Fruit fly (Drosophila melanogaster) whole organism, pupa: ENCODE data around the gene Atg5.

Source experiments
- CG10348 ChIP-seq: fragments of 200-800 bp; sonication (Bioruptor generic); IDR thresholded peaks from 2 replicates; pipeline ENCODE4 v1.3.6; 2022; ENCODE audit warnings: missing biosample characterization, missing genetic modification characterization
- CG12605 ChIP-seq: fragments of 200-800 bp; sonication (Bioruptor generic); IDR thresholded peaks from 2 replicates; pipeline ENCODE4 v1.3.6; 2022; ENCODE audit warnings: missing biosample characterization, missing genetic modification characterization
- CG13204 ChIP-seq: fragments of 200-800 bp; sonication (Bioruptor generic); optimal IDR thresholded peaks from 2 replicates; lab custom pipeline; 2018; ENCODE audit warnings: missing biosample characterization, mild to moderate bottlenecking, missing genetic modification characterization, moderate library complexity
- CG14655 ChIP-seq: fragments of 200-800 bp; sonication (Bioruptor generic); optimal IDR thresholded peaks from 3 replicates; lab custom pipeline; 2017; ENCODE audit warnings: mild to moderate bottlenecking, missing biosample characterization, missing genetic modification reagents, missing genetic modification characterization
- CG15710 ChIP-seq: fragments of 200-800 bp; sonication (Bioruptor generic); optimal IDR thresholded peaks from 2 replicates; lab custom pipeline; 2018; ENCODE audit warnings: missing biosample characterization, mild to moderate bottlenecking, missing genetic modification characterization, moderate library complexity
- CG17806 ChIP-seq: fragments of 200-800 bp; sonication (Bioruptor generic); optimal IDR thresholded peaks from 2 replicates; lab custom pipeline; 2018; ENCODE audit warnings: missing biosample characterization, mild to moderate bottlenecking, missing genetic modification characterization, moderate library complexity
- CG32121 ChIP-seq: fragments of 200-800 bp; sonication (Bioruptor generic); IDR thresholded peaks from 2 replicates; pipeline ENCODE4 v1.3.6; 2022; ENCODE audit warnings: missing biosample characterization, missing genetic modification characterization
- CG34367 ChIP-seq: fragments of 200-800 bp; sonication (Bioruptor generic); optimal IDR thresholded peaks from 2 replicates; lab custom pipeline; 2018; ENCODE audit warnings: missing biosample characterization, mild to moderate bottlenecking, missing genetic modification characterization
- CG4496 ChIP-seq: fragments of 200-800 bp; sonication (Bioruptor generic); IDR thresholded peaks from 3 replicates; pipeline ENCODE4 v1.3.6; 2022; ENCODE audit warnings: missing biosample characterization, missing genetic modification characterization
- CG8159 ChIP-seq: fragments of 200-800 bp; sonication (Bioruptor generic); optimal IDR thresholded peaks from 3 replicates; lab custom pipeline; 2018; ENCODE audit warnings: missing biosample characterization, mild to moderate bottlenecking, missing genetic modification characterization, moderate library complexity
- CG8301 ChIP-seq: fragments of 200-800 bp; sonication (Bioruptor generic); optimal IDR thresholded peaks from 2 replicates; lab custom pipeline; 2018; ENCODE audit warnings: missing biosample characterization, mild to moderate bottlenecking, missing genetic modification characterization
- CG9948 ChIP-seq: fragments of 200-800 bp; sonication (Bioruptor generic); optimal IDR thresholded peaks from 2 replicates; lab custom pipeline; 2018; ENCODE audit warnings: missing biosample characterization, mild to moderate bottlenecking, missing genetic modification characterization, moderate library complexity
- D1 ChIP-seq: fragments of 200-800 bp; sonication (Bioruptor generic); optimal IDR thresholded peaks from 2 replicates; lab custom pipeline; 2018; ENCODE audit warnings: missing biosample characterization, mild to moderate bottlenecking, missing genetic modification characterization, moderate library complexity
- EcR ChIP-seq: fragments of 200-800 bp; sonication (Bioruptor generic); optimal IDR thresholded peaks from 3 replicates; lab custom pipeline; 2019; ENCODE audit warnings: missing biosample characterization, missing genetic modification characterization, mild to moderate bottlenecking, moderate library complexity, missing genetic modification reagents
- Ets98B ChIP-seq: fragments of 200-800 bp; sonication (Bioruptor generic); IDR thresholded peaks from 2 replicates; pipeline ENCODE4 v1.3.6; 2022; ENCODE audit warnings: missing biosample characterization, missing genetic modification characterization
- Pif1A ChIP-seq: fragments of 200-800 bp; sonication (Bioruptor generic); optimal IDR thresholded peaks from 3 replicates; lab custom pipeline; 2016; ENCODE audit warnings: missing biosample characterization, missing genetic modification characterization
- Pif1B ChIP-seq: fragments of 200-800 bp; sonication (Bioruptor generic); optimal IDR thresholded peaks from 3 replicates; lab custom pipeline; 2016; ENCODE audit warnings: missing biosample characterization, missing genetic modification characterization
- Snoo ChIP-seq: fragments of 200-800 bp; sonication (Bioruptor generic); optimal IDR thresholded peaks from 3 replicates; lab custom pipeline; 2017; ENCODE audit warnings: missing biosample characterization, mild to moderate bottlenecking, missing genetic modification characterization, inconsistent platforms
- fd96Ca ChIP-seq: fragments of 200-800 bp; sonication (Bioruptor generic); IDR thresholded peaks from 3 replicates; pipeline ENCODE4 v1.3.6; 2022; ENCODE audit warnings: missing biosample characterization, missing genetic modification characterization
- gl ChIP-seq: fragments of 200-800 bp; sonication (Bioruptor generic); optimal IDR thresholded peaks from 2 replicates; lab custom pipeline; 2018; ENCODE audit warnings: missing biosample characterization, mild to moderate bottlenecking, missing genetic modification characterization
- rn ChIP-seq: fragments of 200-800 bp; sonication (Bioruptor generic); IDR thresholded peaks from 2 replicates; pipeline ENCODE4 v1.3.6; 2022; ENCODE audit warnings: missing biosample characterization, missing genetic modification characterization

The Atg5 gene

dm6 chrX:7306538-7307477 lies 16.8 kb downstream of the Atg5 start:
- TF ChIP-seq CG17806 (tag; lab: Kevin White, UChicago) (peak; percentile 91), CG32121 (GFP tag; lab: Robert Waterston, UW) (peak; percentile 80), gl (tag; lab: Kevin White, UChicago) (peak; percentile 55), CG13204 (peak; percentile 75), CG10348 (GFP tag; lab: Robert Waterston, UW) (peak; percentile 62; the same call in 1 of the 2 replicates), D1 (tag; lab: Kevin White, UChicago) (peak; percentile 80), CG8159 (peak; percentile 97), CG12605 (GFP tag; lab: Robert Waterston, UW) (peak; percentile 55), Ets98B (GFP tag; lab: Robert Waterston, UW) (peak; percentile 78), fd96Ca (GFP tag; lab: Robert Waterston, UW) (peak; percentile 85), CG4496 (GFP tag; lab: Robert Waterston, UW) (peak; percentile 50; the same call in 2 of the 3 replicates), CG14655 (peak; percentile 98), CG34367 (tag; lab: Kevin White, UChicago) (peak; percentile 89), CG15710 (tag; lab: Kevin White, UChicago) (peak; percentile 95), CG9948 (peak; percentile 98), EcR (GFP tag; lab: Kevin White, UChicago) (peak; percentile 63), Pif1B (GFP tag; lab: Kevin White, UChicago) (peak; percentile 84), Pif1A (GFP tag; lab: Kevin White, UChicago) (peak; percentile 81), Snoo (peak; percentile 89), CG8301 (tag; lab: Kevin White, UChicago) (peak; percentile 85), rn (GFP tag; lab: Robert Waterston, UW) (peak; percentile 71)

- peak; percentile 82 for TF ChIP-seq CG13204
- TF ChIP-seq Pif1B (GFP tag; lab: Kevin White, UChicago): peak; percentile 36
- TF ChIP-seq CG8159: peak; percentile 93
- TF ChIP-seq gl (tag; lab: Kevin White, UChicago): peak; percentile 69
- TF ChIP-seq EcR (GFP tag; lab: Kevin White, UChicago): no peak
- peak; percentile 80 for TF ChIP-seq CG4496 (GFP tag; lab: Robert Waterston, UW)
- peak; percentile 91 for TF ChIP-seq CG9948
- peak; percentile 87 for TF ChIP-seq CG17806 (tag; lab: Kevin White, UChicago)
- TF ChIP-seq fd96Ca (GFP tag; lab: Robert Waterston, UW): peak; percentile 88
- TF ChIP-seq CG34367 (tag; lab: Kevin White, UChicago): peak; percentile 86
- peak; percentile 44 for TF ChIP-seq CG12605 (GFP tag; lab: Robert Waterston, UW)
- TF ChIP-seq CG10348 (GFP tag; lab: Robert Waterston, UW): peak; percentile 49; the same call in 1 of the 2 replicates
- TF ChIP-seq CG8301 (tag; lab: Kevin White, UChicago): peak; percentile 80
- TF ChIP-seq Ets98B (GFP tag; lab: Robert Waterston, UW): no peak; the same call in none of the 2 replicates
- TF ChIP-seq CG14655: peak; percentile 92
- peak; percentile 71 for TF ChIP-seq Pif1A (GFP tag; lab: Kevin White, UChicago)
- TF ChIP-seq CG15710 (tag; lab: Kevin White, UChicago): peak; percentile 93
- TF ChIP-seq CG32121 (GFP tag; lab: Robert Waterston, UW): peak; percentile 62; the same call in 1 of the 2 replicates
- peak; percentile 70 for TF ChIP-seq rn (GFP tag; lab: Robert Waterston, UW)
- peak; percentile 90 for TF ChIP-seq Snoo
- TF ChIP-seq D1 (tag; lab: Kevin White, UChicago): peak; percentile 71
- TF ChIP-seq, all 21 proteins: peak for 19
Measured at dm6 chrX:7305753-7306338, 17.7 kb downstream of the Atg5 start.

- TF ChIP-seq CG14655 (peak; percentile 23), CG34367 (tag; lab: Kevin White, UChicago) (peak; percentile 59), CG8301 (tag; lab: Kevin White, UChicago) (no peak), Ets98B (GFP tag; lab: Robert Waterston, UW) (no peak), CG12605 (GFP tag; lab: Robert Waterston, UW) (peak; percentile 44; the same call in 1 of the 2 replicates), Pif1B (GFP tag; lab: Kevin White, UChicago) (peak; percentile 43), Pif1A (GFP tag; lab: Kevin White, UChicago) (peak; percentile 30), CG10348 (GFP tag; lab: Robert Waterston, UW) (no peak), gl (tag; lab: Kevin White, UChicago) (peak; percentile 74), CG17806 (tag; lab: Kevin White, UChicago) (no peak), CG15710 (tag; lab: Kevin White, UChicago) (peak; percentile 51), CG8159 (peak; percentile 20), Snoo (peak; percentile 29), EcR (GFP tag; lab: Kevin White, UChicago) (peak; percentile 45), CG32121 (GFP tag; lab: Robert Waterston, UW) (no peak), CG4496 (GFP tag; lab: Robert Waterston, UW) (no peak), fd96Ca (GFP tag; lab: Robert Waterston, UW) (no peak), rn (GFP tag; lab: Robert Waterston, UW) (no peak), CG13204 (peak; percentile 72), D1 (tag; lab: Kevin White, UChicago) (no peak), CG9948 (peak; percentile 31)
Measured at dm6 chrX:7304798-7305447, 18.6 kb downstream of the Atg5 start.
